Worm (Caenorhabditis elegans) whole organism, L1 larva: Measurements from ENCODE around the gene cest-2.1.

ENCODE experiments used
- C16A3.4 ChIP-seq: fragments of 150-350 bp; optimal IDR thresholded peaks from 2 replicates; lab custom pipeline; 2014; ENCODE audit warnings: missing biosample characterization, missing genetic modification characterization
- C34B4.2 ChIP-seq: sonication (generic microtip); optimal IDR thresholded peaks from 2 replicates; lab custom pipeline; 2017; ENCODE audit warnings: mild to moderate bottlenecking, missing genetic modification characterization, missing compliant biosample characterization
- blmp-1 ChIP-seq: fragments of 150-350 bp; optimal IDR thresholded peaks from 2 replicates; lab custom pipeline; 2014; ENCODE audit warnings: missing biosample characterization, missing genetic modification characterization
- ceh-82 ChIP-seq, 3 experiments: fragments of 150-350 bp in 1 of 3; sonication (generic microtip) in 2 of 3; optimal IDR thresholded peaks; 2 replicates each; lab custom pipeline; 2014 to 2017; ENCODE audit warnings: missing biosample characterization in 3 of 3, missing genetic modification characterization in 3 of 3
- ceh-88 ChIP-seq: fragments of 200-800 bp; sonication (Bioruptor generic); IDR thresholded peaks from 2 replicates; pipeline ENCODE4 v1.3.6; 2022; ENCODE audit warnings: missing genetic modification characterization, missing compliant biosample characterization
- dsc-1 ChIP-seq: sonication (generic microtip); optimal IDR thresholded peaks from 2 replicates; lab custom pipeline; 2016; ENCODE audit warnings: mild to moderate bottlenecking, missing genetic modification characterization, missing compliant biosample characterization
- efl-1 ChIP-seq, 4 experiments: fragments of 150-350 bp; optimal IDR thresholded peaks in 3 of 4; peaks in 1 of 4; 1 replicate in 1 of 4; 2 replicates in 3 of 4; lab custom pipeline; 2014; ENCODE audit warnings: missing biosample characterization in 2 of 4, missing genetic modification characterization in 2 of 4, missing genetic modification reagents in 2 of 4
- elt-2 ChIP-seq: sonication (generic microtip); optimal IDR thresholded peaks from 2 replicates; lab custom pipeline; 2016; ENCODE audit warnings: missing genetic modification characterization, mild to moderate bottlenecking, inconsistent platforms, missing compliant biosample characterization, missing genetic modification reagents
- elt-3 ChIP-seq, 6 experiments: fragments of 150-350 bp in 1 of 6; sonication (generic microtip); optimal IDR thresholded peaks; 2 replicates each; lab custom pipeline; 2017 to 2018; ENCODE audit warnings: missing biosample characterization in 6 of 6, missing genetic modification characterization in 6 of 6, inconsistent platforms in 1 of 6
- fkh-10 ChIP-seq: sonication (generic microtip); optimal IDR thresholded peaks from 2 replicates; lab custom pipeline; 2017; ENCODE audit warnings: missing biosample characterization, missing genetic modification reagents, missing genetic modification characterization
- hlh-17 ChIP-seq: fragments of 200-800 bp; sonication (Bioruptor generic); optimal IDR thresholded peaks from 2 replicates; lab custom pipeline; 2018; ENCODE audit warnings: missing genetic modification characterization, mild to moderate bottlenecking, missing compliant biosample characterization, moderate library complexity, borderline replicate concordance
- hlh-4 ChIP-seq: sonication (generic microtip); optimal IDR thresholded peaks from 2 replicates; lab custom pipeline; 2016; ENCODE audit warnings: mild to moderate bottlenecking, missing genetic modification characterization, missing compliant biosample characterization
- isw-1 ChIP-seq: fragments of 200-800 bp; sonication (Bioruptor generic); IDR thresholded peaks from 2 replicates; pipeline ENCODE4 v1.3.6; 2022; ENCODE audit warnings: missing genetic modification characterization, missing compliant biosample characterization
- lin-14 ChIP-seq: fragments of 200-800 bp; sonication (Bioruptor generic); optimal IDR thresholded peaks from 2 replicates; lab custom pipeline; 2018; ENCODE audit warnings: mild to moderate bottlenecking, missing genetic modification characterization, moderate library complexity, missing compliant biosample characterization
- lin-15B ChIP-seq: fragments of 150-350 bp; sonication (generic microtip); optimal IDR thresholded peaks from 3 replicates; lab custom pipeline; 2014; ENCODE audit warnings: missing biosample characterization, missing genetic modification characterization
- lin-35 ChIP-seq, 2 experiments: fragments of 150-350 bp; optimal IDR thresholded peaks; 2 replicates each; lab custom pipeline; 2014; ENCODE audit warnings: missing biosample characterization in 2 of 2, missing genetic modification characterization in 2 of 2, missing genetic modification reagents in 2 of 2
- lsy-2 ChIP-seq, 2 experiments: fragments of 150-350 bp; optimal IDR thresholded peaks; 2 replicates each; lab custom pipeline; 2014; ENCODE audit warnings: missing biosample characterization in 2 of 2, missing genetic modification characterization in 2 of 2
- mab-9 ChIP-seq: fragments of 200-800 bp; sonication (Bioruptor generic); IDR thresholded peaks from 2 replicates; pipeline ENCODE4 v1.3.6; 2022; ENCODE audit warnings: missing genetic modification reagents, missing genetic modification characterization, missing compliant biosample characterization
- mdl-1 ChIP-seq, 2 experiments: fragments of 150-350 bp; optimal IDR thresholded peaks; 2 replicates each; lab custom pipeline; 2014 to 2017; ENCODE audit warnings: missing biosample characterization in 2 of 2, missing genetic modification characterization in 2 of 2, inconsistent platforms in 1 of 2
- nhr-19 ChIP-seq: fragments of 200-800 bp; sonication (Bioruptor generic); conservative IDR thresholded peaks from 2 replicates; pipeline ENCODE4 v1.3.6; 2022; ENCODE audit warnings: missing genetic modification characterization, missing compliant biosample characterization
- nhr-20 ChIP-seq: sonication (generic microtip); optimal IDR thresholded peaks from 2 replicates; lab custom pipeline; 2016; ENCODE audit warnings: mild to moderate bottlenecking, missing genetic modification characterization, missing compliant biosample characterization
- nhr-47 ChIP-seq: sonication (generic microtip); optimal IDR thresholded peaks from 2 replicates; lab custom pipeline; 2016; ENCODE audit warnings: mild to moderate bottlenecking, missing genetic modification characterization, moderate library complexity, missing compliant biosample characterization
- nhr-71 ChIP-seq: sonication (generic microtip); optimal IDR thresholded peaks from 2 replicates; lab custom pipeline; 2016; ENCODE audit warnings: mild to moderate bottlenecking, missing genetic modification characterization, moderate library complexity, missing compliant biosample characterization
- nhr-76 ChIP-seq: sonication (generic microtip); optimal IDR thresholded peaks from 2 replicates; lab custom pipeline; 2017; ENCODE audit warnings: missing biosample characterization, missing genetic modification characterization
- nhr-85 ChIP-seq: sonication (generic microtip); peaks from one replicate; lab custom pipeline; 2016; ENCODE audit warnings: missing genetic modification characterization, inconsistent platforms, missing compliant biosample characterization
- nhr-90 ChIP-seq: sonication (generic microtip); optimal IDR thresholded peaks from 2 replicates; lab custom pipeline; 2016; ENCODE audit warnings: mild to moderate bottlenecking, missing genetic modification characterization, missing compliant biosample characterization; ENCODE audit not compliant: poor library complexity
- pag-3 ChIP-seq: sonication (generic microtip); optimal IDR thresholded peaks from 2 replicates; lab custom pipeline; 2017; ENCODE audit warnings: missing genetic modification characterization, mild to moderate bottlenecking, missing compliant biosample characterization, antibody characterized with exemption, borderline replicate concordance; ENCODE audit not compliant: insufficient read depth
- rnt-1 ChIP-seq: sonication (generic microtip); optimal IDR thresholded peaks from 2 replicates; lab custom pipeline; 2016; ENCODE audit warnings: mild to moderate bottlenecking, missing genetic modification characterization, moderate library complexity, missing compliant biosample characterization
- snu-23 ChIP-seq: sonication (generic microtip); optimal IDR thresholded peaks from 2 replicates; lab custom pipeline; 2016; ENCODE audit warnings: missing genetic modification characterization, missing compliant biosample characterization
- sup-37 ChIP-seq: fragments of 200-800 bp; sonication (Bioruptor generic); optimal IDR thresholded peaks from 2 replicates; lab custom pipeline; 2018; ENCODE audit warnings: mild to moderate bottlenecking, missing genetic modification characterization, missing compliant biosample characterization
- tbx-2 ChIP-seq: sonication (generic microtip); optimal IDR thresholded peaks from 2 replicates; lab custom pipeline; 2016; ENCODE audit warnings: missing genetic modification characterization, missing compliant biosample characterization
- unc-30 ChIP-seq: sonication (generic microtip); optimal IDR thresholded peaks from 2 replicates; lab custom pipeline; 2017; ENCODE audit warnings: missing biosample characterization, missing genetic modification characterization
- unc-86 ChIP-seq: sonication (generic microtip); optimal IDR thresholded peaks from 2 replicates; lab custom pipeline; 2016; ENCODE audit warnings: missing genetic modification characterization, missing compliant biosample characterization
- zip-4 ChIP-seq: fragments of 200-800 bp; sonication (Bioruptor generic); optimal IDR thresholded peaks from 2 replicates; lab custom pipeline; 2018; ENCODE audit warnings: mild to moderate bottlenecking, missing genetic modification characterization, moderate library complexity, missing compliant biosample characterization

The cest-2.1 gene

ce11 chrV:14171284-14171683, at the start of gene cest-2.1:
Gene cest-2.1, minus strand, starts transcription at chrV:14171481.
- TF ChIP-seq elt-2 (no peak), C16A3.4 (tag; lab: Kevin White, UChicago) (no peak), nhr-76 (tag; lab: Kevin White, UChicago) (no peak), tbx-2 (tag; lab: Kevin White, UChicago) (no peak), hlh-17 (GFP tag; lab: Kevin White, UChicago) (no peak), rnt-1 (tag; lab: Kevin White, UChicago) (no peak), dsc-1 (tag; lab: Kevin White, UChicago) (no peak), nhr-71 (tag; lab: Kevin White, UChicago) (no peak)

DNA sequence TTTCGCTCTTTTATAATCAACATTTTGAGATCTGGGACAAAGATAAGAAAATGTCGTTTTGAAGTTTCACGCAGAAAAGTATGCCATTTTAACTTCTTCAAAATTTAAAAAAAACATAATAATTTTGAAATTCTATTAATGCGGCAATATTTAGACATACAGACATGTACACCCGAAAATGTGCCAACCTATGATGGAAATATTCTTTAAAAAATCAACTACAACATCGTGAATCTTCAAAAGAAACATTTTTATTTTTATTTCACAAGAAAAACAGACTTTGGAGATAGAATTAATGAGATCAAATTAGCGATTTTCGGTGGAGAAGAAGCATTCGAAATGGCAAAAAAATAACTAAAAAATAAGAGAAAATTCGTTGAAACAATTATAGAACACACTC, 43.8 kb upstream of the cest-2.1 start, which contains the start of gene T16A9.5:
TSS of gene T16A9.5 (minus strand) at position 101 of the 400 bp plus-strand sequence.
- TF ChIP-seq lin-15B: no peak
- no peak for TF ChIP-seq unc-30 (tag; lab: Kevin White, UChicago)

- TF ChIP-seq dsc-1 (tag; lab: Kevin White, UChicago) (no peak), blmp-1 (peak; percentile 90), snu-23 (GFP tag; lab: Kevin White, UChicago) (peak; percentile 29), C16A3.4 (tag; lab: Kevin White, UChicago) (no peak), lsy-2 (tag; optimal IDR thresholded peaks at IDR 0.05; lab: Kevin White, UChicago) (peak in 1 of 2 experiments; percentile 13), nhr-19 (GFP tag; lab: Robert Waterston, UW) (0 out of 2 replicates have a peak, but pooled peaks have one; percentile 20), C34B4.2 (tag; lab: Kevin White, UChicago) (no peak), efl-1 (optimal IDR thresholded peaks at IDR 0.05; lab: Kevin White, UChicago) (no peak), efl-1 (GFP tag; optimal IDR thresholded peaks at IDR 0.05 in 1 of 2; lab: Kevin White, UChicago) (peak in 1 of 2 experiments; percentile 84), lin-35 (GFP tag; optimal IDR thresholded peaks at IDR 0.05; lab: Kevin White, UChicago) (peak in 1 of 2 experiments; percentile 52), ceh-88 (GFP tag; lab: Robert Waterston, UW) (no peak), elt-2 (peak; percentile 78), mdl-1 (tag; optimal IDR thresholded peaks at IDR 0.05; lab: Kevin White, UChicago) (peak in 1 of 2 experiments; percentile 54), nhr-20 (tag; lab: Kevin White, UChicago) (peak; percentile 57), nhr-90 (tag; lab: Kevin White, UChicago) (peak; percentile 22), nhr-85 (tag; lab: Kevin White, UChicago) (peak; percentile 70), lin-14 (GFP tag; lab: Kevin White, UChicago) (peak; percentile 68), elt-3 (tag; optimal IDR thresholded peaks at IDR 0.05; lab: Kevin White, UChicago) (peak in 2 of 6 experiments; percentile 29 to 94)
- TF ChIP-seq, all 84 proteins: peak for 13
These were observed 41.5 kb upstream of the cest-2.1 start for ce11 chrV:14212813-14213212.

ce11 chrV:14210743-14211142, 39.5 kb upstream of the cest-2.1 start, which contains the start of gene str-230:
Gene str-230, minus strand, starts transcription at chrV:14210843.
- no peak for TF ChIP-seq nhr-90 (tag; lab: Kevin White, UChicago)
- TF ChIP-seq sup-37 (GFP tag; lab: Kevin White, UChicago): no peak
- no peak for TF ChIP-seq unc-86 (tag; lab: Kevin White, UChicago)
- peak; percentile 30 for TF ChIP-seq nhr-47 (tag; lab: Kevin White, UChicago)
- no peak for TF ChIP-seq pag-3 (tag; lab: Kevin White, UChicago)
- peak; percentile 38 for TF ChIP-seq hlh-4 (tag; lab: Kevin White, UChicago)
- no peak for TF ChIP-seq zip-4
- TF ChIP-seq ceh-82 (tag; optimal IDR thresholded peaks at IDR 0.05; lab: Kevin White, UChicago): no peak
- no peak for TF ChIP-seq isw-1
- TF ChIP-seq elt-3 (tag; optimal IDR thresholded peaks at IDR 0.05; lab: Kevin White, UChicago): no peak
- TF ChIP-seq mab-9 (GFP tag; lab: Robert Waterston, UW): no peak
- TF ChIP-seq fkh-10 (GFP tag; lab: Kevin White, UChicago): no peak
- TF ChIP-seq hlh-17 (GFP tag; lab: Kevin White, UChicago): no peak
- peak; percentile 24 for TF ChIP-seq nhr-71 (tag; lab: Kevin White, UChicago)
